Worm (Caenorhabditis elegans) whole organism, late embryonic: ENCODE data around the gene acdh-12.

Experiments
- C38D4.7 ChIP-seq: fragments of 200-800 bp; sonication (Bioruptor generic); optimal IDR thresholded peaks from 2 replicates; lab custom pipeline; 2018; ENCODE audit warnings: mild to moderate bottlenecking, missing genetic modification characterization, moderate library complexity, missing compliant biosample characterization
- F13H6.1 ChIP-seq: sonication (generic microtip); optimal IDR thresholded peaks from 2 replicates; lab custom pipeline; 2016; ENCODE audit warnings: missing genetic modification characterization, missing compliant biosample characterization
- K02D7.2 ChIP-seq: sonication (generic microtip); optimal IDR thresholded peaks from 2 replicates; lab custom pipeline; 2017; ENCODE audit warnings: mild to moderate bottlenecking, missing genetic modification characterization, missing compliant biosample characterization
- Y22D7AL.16 ChIP-seq: sonication (generic microtip); optimal IDR thresholded peaks from 2 replicates; lab custom pipeline; 2016; ENCODE audit warnings: missing genetic modification characterization, missing compliant biosample characterization
- ahr-1 ChIP-seq: sonication (generic microtip); optimal IDR thresholded peaks from 2 replicates; lab custom pipeline; 2016; ENCODE audit warnings: missing genetic modification characterization, missing compliant biosample characterization
- ama-1 ChIP-seq: fragments of 150-350 bp; optimal IDR thresholded peaks from 2 replicates; lab custom pipeline; 2014
- ceh-14 ChIP-seq: sonication (generic microtip); optimal IDR thresholded peaks from 2 replicates; lab custom pipeline; 2016; ENCODE audit warnings: missing genotype, missing genetic modification characterization, missing compliant biosample characterization
- ceh-19 ChIP-seq: fragments of 200-800 bp; sonication (Bioruptor generic); optimal IDR thresholded peaks from 2 replicates; lab custom pipeline; 2018; ENCODE audit warnings: mild to moderate bottlenecking, missing genetic modification characterization, missing compliant biosample characterization
- ceh-2 ChIP-seq: sonication (generic microtip); optimal IDR thresholded peaks from 2 replicates; lab custom pipeline; 2016; ENCODE audit warnings: missing genotype, missing genetic modification characterization, missing compliant biosample characterization
- ceh-22 ChIP-seq: sonication (generic microtip); optimal IDR thresholded peaks from 2 replicates; lab custom pipeline; 2017; ENCODE audit warnings: missing biosample characterization, missing genetic modification characterization
- ceh-24 ChIP-seq: sonication (generic microtip); optimal IDR thresholded peaks from 2 replicates; lab custom pipeline; 2016; ENCODE audit warnings: mild to moderate bottlenecking, missing genetic modification characterization, missing compliant biosample characterization
- ceh-31 ChIP-seq: sonication (generic microtip); optimal IDR thresholded peaks from 2 replicates; lab custom pipeline; 2016; ENCODE audit warnings: missing genetic modification characterization, missing compliant biosample characterization
- ceh-34 ChIP-seq: sonication (generic microtip); optimal IDR thresholded peaks from 2 replicates; lab custom pipeline; 2016; ENCODE audit warnings: mild to moderate bottlenecking, missing genetic modification characterization, missing compliant biosample characterization
- ceh-45 ChIP-seq: fragments of 200-800 bp; sonication (Bioruptor generic); IDR thresholded peaks from 2 replicates; pipeline ENCODE4 v1.3.6; 2022; ENCODE audit warnings: missing genetic modification reagents, missing genetic modification characterization, missing compliant biosample characterization
- ceh-48 ChIP-seq: sonication (generic microtip); optimal IDR thresholded peaks from 2 replicates; lab custom pipeline; 2016; ENCODE audit warnings: missing genetic modification characterization, inconsistent platforms, missing compliant biosample characterization
- ceh-6 ChIP-seq: fragments of 200-800 bp; sonication (Bioruptor generic); optimal IDR thresholded peaks from 2 replicates; lab custom pipeline; 2018; ENCODE audit warnings: mild to moderate bottlenecking, missing genetic modification characterization, missing compliant biosample characterization
- che-1 ChIP-seq: sonication (generic microtip); optimal IDR thresholded peaks from 2 replicates; lab custom pipeline; 2016; ENCODE audit warnings: mild to moderate bottlenecking, missing genetic modification characterization, missing compliant biosample characterization
- dmd-4 ChIP-seq: sonication (generic microtip); optimal IDR thresholded peaks from 2 replicates; lab custom pipeline; 2016; ENCODE audit warnings: borderline replicate concordance, missing genetic modification characterization, missing compliant biosample characterization
- elt-2 ChIP-seq: sonication (generic microtip); optimal IDR thresholded peaks from 2 replicates; lab custom pipeline; 2016; ENCODE audit warnings: missing genetic modification reagents, missing genetic modification characterization, missing compliant biosample characterization
- ets-4 ChIP-seq: sonication (generic microtip); optimal IDR thresholded peaks from 2 replicates; lab custom pipeline; 2016; ENCODE audit warnings: missing genetic modification characterization, missing compliant biosample characterization
- eyg-1 ChIP-seq: sonication (generic microtip); optimal IDR thresholded peaks from 2 replicates; lab custom pipeline; 2016; ENCODE audit warnings: missing genotype, missing genetic modification characterization, missing compliant biosample characterization
- fax-1 ChIP-seq: sonication (generic microtip); optimal IDR thresholded peaks from 2 replicates; lab custom pipeline; 2016; ENCODE audit warnings: missing genotype, missing genetic modification characterization, missing compliant biosample characterization
- fkh-6 ChIP-seq: sonication (generic microtip); optimal IDR thresholded peaks from 2 replicates; lab custom pipeline; 2016; ENCODE audit warnings: missing genetic modification characterization, missing compliant biosample characterization
- gmeb-2 ChIP-seq: sonication (generic microtip); optimal IDR thresholded peaks from 2 replicates; lab custom pipeline; 2016; ENCODE audit warnings: missing genetic modification characterization, inconsistent platforms, missing compliant biosample characterization
- hlh-15 ChIP-seq: sonication (generic microtip); optimal IDR thresholded peaks from 2 replicates; lab custom pipeline; 2016; ENCODE audit warnings: missing genetic modification characterization, missing compliant biosample characterization
- hlh-30 ChIP-seq: sonication (generic microtip); optimal IDR thresholded peaks from 2 replicates; lab custom pipeline; 2017; ENCODE audit warnings: antibody characterized with exemption, missing genetic modification characterization, missing compliant biosample characterization; ENCODE audit not compliant: insufficient read depth
- hlh-6 ChIP-seq: sonication (generic microtip); optimal IDR thresholded peaks from 2 replicates; lab custom pipeline; 2016; ENCODE audit warnings: missing genotype, missing genetic modification characterization, missing compliant biosample characterization
- hlh-8 ChIP-seq: sonication (generic microtip); optimal IDR thresholded peaks from 2 replicates; lab custom pipeline; 2016; ENCODE audit warnings: missing genotype, missing genetic modification characterization, missing compliant biosample characterization
- lim-6 ChIP-seq: sonication (generic microtip); optimal IDR thresholded peaks from 2 replicates; lab custom pipeline; 2016; ENCODE audit warnings: missing genetic modification characterization, missing compliant biosample characterization
- lin-11 ChIP-seq: fragments of 200-800 bp; sonication (Bioruptor generic); optimal IDR thresholded peaks from 2 replicates; lab custom pipeline; 2018; ENCODE audit warnings: mild to moderate bottlenecking, missing genetic modification characterization, missing compliant biosample characterization
- madf-2 ChIP-seq: sonication (generic microtip); optimal IDR thresholded peaks from 2 replicates; lab custom pipeline; 2017; ENCODE audit warnings: missing genetic modification characterization, missing compliant biosample characterization
- nfya-1 ChIP-seq: sonication (generic microtip); optimal IDR thresholded peaks from 2 replicates; lab custom pipeline; 2017; ENCODE audit warnings: missing genetic modification characterization, mild to moderate bottlenecking, missing compliant biosample characterization, antibody characterized with exemption, moderate library complexity
- nhr-11 ChIP-seq: fragments of 150-350 bp; optimal IDR thresholded peaks from 2 replicates; lab custom pipeline; 2014; ENCODE audit warnings: missing biosample characterization, missing genetic modification characterization
- nhr-232 ChIP-seq: sonication (generic microtip); optimal IDR thresholded peaks from 2 replicates; lab custom pipeline; 2016; ENCODE audit warnings: missing genetic modification characterization, missing compliant biosample characterization
- npax-4 ChIP-seq: sonication (generic microtip); optimal IDR thresholded peaks from 2 replicates; lab custom pipeline; 2016; ENCODE audit warnings: missing genetic modification characterization, missing compliant biosample characterization
- pag-3 ChIP-seq: sonication (generic microtip); optimal IDR thresholded peaks from 2 replicates; lab custom pipeline; 2016; ENCODE audit warnings: missing compliant biosample characterization, missing genetic modification characterization, borderline replicate concordance
- pat-9 ChIP-seq: fragments of 200-800 bp; sonication (Bioruptor generic); optimal IDR thresholded peaks from 2 replicates; lab custom pipeline; 2018; ENCODE audit warnings: mild to moderate bottlenecking, missing genetic modification characterization, moderate library complexity, missing compliant biosample characterization
- pax-1 ChIP-seq: fragments of 150-350 bp; optimal IDR thresholded peaks from 2 replicates; lab custom pipeline; 2014; ENCODE audit warnings: missing biosample characterization, missing genetic modification characterization
- pha-2 ChIP-seq: sonication (generic microtip); optimal IDR thresholded peaks from 2 replicates; lab custom pipeline; 2017; ENCODE audit warnings: mild to moderate bottlenecking, missing genetic modification characterization, missing compliant biosample characterization
- pha-4 ChIP-seq: fragments of 150-350 bp; optimal IDR thresholded peaks from 2 replicates; lab custom pipeline; 2018; ENCODE audit warnings: missing biosample characterization, missing genetic modification reagents, missing genetic modification characterization
- pqm-1 ChIP-seq: sonication (generic microtip); optimal IDR thresholded peaks from 2 replicates; lab custom pipeline; 2016; ENCODE audit warnings: missing genetic modification characterization, missing compliant biosample characterization
- pros-1 ChIP-seq: fragments of 150-350 bp; optimal IDR thresholded peaks from 2 replicates; lab custom pipeline; 2014; ENCODE audit warnings: missing biosample characterization, missing genetic modification reagents, missing genetic modification characterization
- rnt-1 ChIP-seq: sonication (generic microtip); optimal IDR thresholded peaks from 2 replicates; lab custom pipeline; 2016; ENCODE audit warnings: missing genetic modification characterization, missing compliant biosample characterization
- sox-2 ChIP-seq: fragments of 200-800 bp; sonication (Bioruptor generic); IDR thresholded peaks from 2 replicates; pipeline ENCODE4 v1.3.6; 2022; ENCODE audit warnings: missing genetic modification reagents, missing genetic modification characterization, missing compliant biosample characterization
- sox-4 ChIP-seq: sonication (generic microtip); optimal IDR thresholded peaks from 2 replicates; lab custom pipeline; 2017; ENCODE audit warnings: mild to moderate bottlenecking, missing genetic modification characterization, inconsistent platforms, missing compliant biosample characterization
- syd-9 ChIP-seq: sonication (generic microtip); optimal IDR thresholded peaks from 2 replicates; lab custom pipeline; 2016; ENCODE audit warnings: mild to moderate bottlenecking, missing genetic modification characterization, moderate library complexity, missing compliant biosample characterization
- ttx-3 ChIP-seq: sonication (generic microtip); optimal IDR thresholded peaks from 2 replicates; lab custom pipeline; 2016; ENCODE audit warnings: missing genetic modification reagents, missing genetic modification characterization, missing compliant biosample characterization
- unc-55 ChIP-seq: sonication (generic microtip); optimal IDR thresholded peaks from 2 replicates; lab custom pipeline; 2017; ENCODE audit warnings: missing biosample characterization, missing genetic modification reagents, missing genetic modification characterization
- unc-86 ChIP-seq: sonication (generic microtip); optimal IDR thresholded peaks from 2 replicates; lab custom pipeline; 2016; ENCODE audit warnings: missing genetic modification characterization, missing compliant biosample characterization
- zip-5 ChIP-seq: sonication (generic microtip); optimal IDR thresholded peaks from 2 replicates; lab custom pipeline; 2016; ENCODE audit warnings: missing genetic modification characterization, missing compliant biosample characterization
- ztf-16 ChIP-seq: sonication (generic microtip); optimal IDR thresholded peaks from 2 replicates; lab custom pipeline; 2017; ENCODE audit warnings: missing genetic modification characterization, missing compliant biosample characterization

acdh-12 gene

DNA sequence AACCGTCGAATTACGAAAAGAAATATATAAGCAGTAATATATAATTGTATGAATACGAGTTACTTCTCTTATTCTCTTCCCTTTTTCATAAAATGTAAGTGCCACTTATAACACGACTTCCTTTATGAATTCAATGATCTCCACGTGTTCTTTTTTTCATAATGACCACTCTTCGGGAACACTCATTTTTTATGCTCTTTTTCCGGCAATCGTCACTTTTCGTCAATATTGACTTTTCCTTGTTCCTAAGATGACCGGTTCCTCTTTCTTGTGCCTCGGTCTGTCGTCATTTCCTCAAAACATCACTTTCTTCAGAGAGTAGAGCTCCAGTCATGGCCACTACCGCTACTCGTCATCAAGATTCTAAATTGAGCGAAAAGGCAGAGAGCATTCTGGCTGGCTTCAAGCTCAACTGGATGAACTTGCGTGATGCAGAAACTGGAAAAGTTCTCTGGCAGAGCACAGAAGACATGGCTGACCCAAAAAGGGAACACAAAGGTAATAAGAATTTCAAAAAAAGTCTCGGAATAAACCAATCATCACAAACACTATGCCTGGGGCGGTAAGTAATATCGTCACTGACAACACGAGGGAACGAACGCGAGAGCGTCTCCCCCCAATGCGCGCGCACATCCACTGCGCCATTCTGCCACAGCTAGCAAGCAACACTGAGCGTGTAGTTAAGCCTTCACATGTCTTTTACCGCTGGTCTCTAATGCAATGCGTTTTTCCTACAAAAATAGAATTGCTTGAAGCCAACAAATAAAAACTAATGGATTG is 11.8 kb downstream of the acdh-12 start, which contains the start of gene pdl-1:
Gene pdl-1 (plus strand): TSS at position 309 of the 780 bp plus-strand sequence.
- no peak for TF ChIP-seq pha-4 (tag; lab: Kevin White, UChicago)
- TF ChIP-seq ama-1 (lab: Kevin White, UChicago) = no peak
- TF ChIP-seq hlh-8 (tag; lab: Kevin White, UChicago) = peak; percentile 86
- TF ChIP-seq hlh-6 (tag; lab: Kevin White, UChicago) = peak; percentile 97
- peak; percentile 95 for TF ChIP-seq ztf-16 (tag; lab: Kevin White, UChicago)
- TF ChIP-seq madf-2 (tag; lab: Kevin White, UChicago) = peak; percentile 92
- TF ChIP-seq unc-86 = peak; percentile 91
- TF ChIP-seq gmeb-2 = peak; percentile 94
- TF ChIP-seq pqm-1 = peak; percentile 84
- TF ChIP-seq F13H6.1 (tag; lab: Kevin White, UChicago) = peak; percentile 79
- TF ChIP-seq zip-5 (tag; lab: Kevin White, UChicago) = peak; percentile 81
- no peak for TF ChIP-seq ets-4 (tag; lab: Kevin White, UChicago)
- peak; percentile 68 for TF ChIP-seq hlh-30 (tag; lab: Kevin White, UChicago)
- peak; percentile 94 for TF ChIP-seq elt-2 (tag; lab: Kevin White, UChicago)
- TF ChIP-seq dmd-4 = peak; percentile 89
- peak; percentile 89 for TF ChIP-seq lin-11 (tag; lab: Kevin White, UChicago)
- peak; percentile 94 for TF ChIP-seq sox-4 (tag; lab: Kevin White, UChicago)
- TF ChIP-seq eyg-1 = peak; percentile 90
- TF ChIP-seq sox-2 (GFP tag; lab: Robert Waterston, UW) = peak; percentile 87
- peak; percentile 54 for TF ChIP-seq nfya-1 (tag; lab: Kevin White, UChicago)
- peak; percentile 82 for TF ChIP-seq pag-3 (tag; lab: Kevin White, UChicago)
- peak; percentile 89 for TF ChIP-seq ttx-3 (tag; lab: Kevin White, UChicago)
- TF ChIP-seq ceh-22 = no peak
- peak; percentile 61 for TF ChIP-seq lim-6 (tag; lab: Kevin White, UChicago)
- peak; percentile 96 for TF ChIP-seq ceh-19 (GFP tag; lab: Kevin White, UChicago)
- peak; percentile 94 for TF ChIP-seq C38D4.7
- TF ChIP-seq nhr-232 (tag; lab: Kevin White, UChicago) = peak; percentile 92
- TF ChIP-seq unc-55 (GFP tag; lab: Kevin White, UChicago) = no peak
- peak; percentile 89 for TF ChIP-seq hlh-15 (tag; lab: Kevin White, UChicago)
- peak; percentile 90 for TF ChIP-seq ceh-2 (tag; lab: Kevin White, UChicago)
- TF ChIP-seq syd-9 = peak; percentile 95
- TF ChIP-seq ceh-34 (tag; lab: Kevin White, UChicago) = peak; percentile 93
- peak; percentile 92 for TF ChIP-seq ceh-6 (GFP tag; lab: Kevin White, UChicago)
- peak; percentile 91 for TF ChIP-seq pha-2 (tag; lab: Kevin White, UChicago)
- peak; percentile 90 for TF ChIP-seq K02D7.2 (tag; lab: Kevin White, UChicago)
- peak; percentile 74 for TF ChIP-seq npax-4 (tag; lab: Kevin White, UChicago)
- peak; percentile 93 for TF ChIP-seq ceh-45 (GFP tag; lab: Robert Waterston, UW)
- TF ChIP-seq ceh-24 (tag; lab: Kevin White, UChicago) = peak; percentile 73
- TF ChIP-seq fkh-6 (tag; lab: Kevin White, UChicago) = peak; percentile 91
- peak; percentile 92 for TF ChIP-seq che-1 (tag; lab: Kevin White, UChicago)
- TF ChIP-seq pros-1 (tag; lab: Kevin White, UChicago) = peak; percentile 83
- peak; percentile 88 for TF ChIP-seq fax-1 (tag; lab: Kevin White, UChicago)
- peak; percentile 76 for TF ChIP-seq ahr-1 (tag; lab: Kevin White, UChicago)
- TF ChIP-seq nhr-11 (tag; lab: Kevin White, UChicago) = no peak
- peak; percentile 89 for TF ChIP-seq rnt-1 (tag; lab: Kevin White, UChicago)
- peak; percentile 85 for TF ChIP-seq ceh-48 (tag; lab: Kevin White, UChicago)
- TF ChIP-seq ceh-14 (tag; lab: Kevin White, UChicago) = peak; percentile 89
- peak; percentile 93 for TF ChIP-seq pat-9
- TF ChIP-seq Y22D7AL.16 (tag; lab: Kevin White, UChicago) = peak; percentile 87
- TF ChIP-seq pax-1 (tag; lab: Kevin White, UChicago) = no peak
- peak; percentile 86 for TF ChIP-seq ceh-31 (tag; lab: Kevin White, UChicago)
